Fruit fly (Drosophila melanogaster) whole organism, pupa: Measurements from ENCODE around the gene CG43052.

ENCODE experiments used
- CG12605 ChIP-seq: fragments of 200-800 bp; sonication (Bioruptor generic); IDR thresholded peaks from 2 replicates; pipeline ENCODE4 v1.3.6; 2022; ENCODE audit warnings: missing biosample characterization, missing genetic modification characterization
- CG15710 ChIP-seq: fragments of 200-800 bp; sonication (Bioruptor generic); optimal IDR thresholded peaks from 2 replicates; lab custom pipeline; 2018; ENCODE audit warnings: missing biosample characterization, mild to moderate bottlenecking, missing genetic modification characterization, moderate library complexity
- CG4496 ChIP-seq: fragments of 200-800 bp; sonication (Bioruptor generic); IDR thresholded peaks from 3 replicates; pipeline ENCODE4 v1.3.6; 2022; ENCODE audit warnings: missing biosample characterization, missing genetic modification characterization
- EcR ChIP-seq: fragments of 200-800 bp; sonication (Bioruptor generic); optimal IDR thresholded peaks from 3 replicates; lab custom pipeline; 2019; ENCODE audit warnings: missing biosample characterization, missing genetic modification characterization, mild to moderate bottlenecking, moderate library complexity, missing genetic modification reagents
- Ets98B ChIP-seq: fragments of 200-800 bp; sonication (Bioruptor generic); IDR thresholded peaks from 2 replicates; pipeline ENCODE4 v1.3.6; 2022; ENCODE audit warnings: missing biosample characterization, missing genetic modification characterization
- rn ChIP-seq: fragments of 200-800 bp; sonication (Bioruptor generic); IDR thresholded peaks from 2 replicates; pipeline ENCODE4 v1.3.6; 2022; ENCODE audit warnings: missing biosample characterization, missing genetic modification characterization

DNA sequence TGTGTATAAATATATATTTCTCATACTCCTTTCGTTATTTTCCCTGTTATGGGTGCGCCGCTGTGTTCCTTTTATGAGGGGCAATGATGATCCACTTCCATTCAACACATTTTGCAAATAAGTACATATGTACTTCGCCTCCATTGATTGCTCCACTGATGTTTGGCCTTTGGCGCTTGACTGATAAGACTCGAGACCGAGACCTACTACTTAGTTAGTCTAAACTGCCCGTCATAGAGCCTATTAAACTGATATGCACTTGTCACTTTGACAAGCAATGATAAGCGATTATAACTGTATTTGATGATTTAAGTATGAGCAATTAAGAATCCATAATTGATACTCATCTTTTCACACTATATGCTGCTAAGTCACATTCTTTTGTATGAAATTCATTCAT is 4.4 kb downstream of the CG43052 start:
- no peak for TF ChIP-seq CG4496
- no peak for TF ChIP-seq CG12605
- no peak for TF ChIP-seq EcR (GFP tag; lab: Kevin White, UChicago)
- TF ChIP-seq rn, result no peak
- TF ChIP-seq CG15710, result no peak
- no peak; the same call in 1 of the 2 replicates for TF ChIP-seq Ets98B (GFP tag; lab: Robert Waterston, UW)
